Worm (Caenorhabditis elegans): Measurements from ENCODE around the gene F44E5.15.

Gene F44E5.15

ce11 chrII:11777893-11778480, 5.5 kb downstream of the F44E5.15 start, which contains the start of the genes patr-1 and dna-2 (continued):
- TF ChIP-seq zim-3 (tag; optimal IDR thresholded peaks at IDR 0.05) (no peak), ceh-27 (GFP tag; optimal IDR thresholded peaks at IDR 0.05) (peak; percentile 6), nhr-120 (GFP tag; IDR thresholded peaks at IDR 0.05) (no peak), rpc-1 (optimal IDR thresholded peaks at IDR 0.05) (no peak), rpc-1 (tag; optimal IDR thresholded peaks at IDR 0.05) (no peak), sdz-38 (tag; optimal IDR thresholded peaks at IDR 0.05) (no peak), F22D6.2 (tag; optimal IDR thresholded peaks at IDR 0.05) (no peak), snpc-1.3 (tag; optimal IDR thresholded peaks at IDR 0.05; ENCODE audit: insufficient read depth) (no peak), dpl-1 (GFP tag; optimal IDR thresholded peaks at IDR 0.05) (peak; percentile 53), ekl-4 (GFP tag; IDR thresholded peaks at IDR 0.05) (0 out of 2 replicates have a peak, but pooled peaks have one; percentile 8), ama-1 (optimal IDR thresholded peaks at IDR 0.05) (no peak), ama-1 (GFP tag; optimal IDR thresholded peaks at IDR 0.05) (no peak), bed-2 (GFP tag; IDR thresholded peaks at IDR 0.05) (no peak), lag-1 (GFP tag; IDR thresholded peaks at IDR 0.05) (no peak), aptf-2 (GFP tag; conservative IDR thresholded peaks at IDR 0.05) (no peak), ztf-26 (tag; optimal IDR thresholded peaks at IDR 0.05) (no peak), hrde-1 (tag; optimal IDR thresholded peaks at IDR 0.05; ENCODE audit: borderline replicate concordance) (no peak), efl-1 (GFP tag; optimal IDR thresholded peaks at IDR 0.05) (peak; percentile 59), snpc-1.1 (tag; optimal IDR thresholded peaks at IDR 0.05; ENCODE audit: insufficient read depth) (peak; percentile 29), F33H1.4 (GFP tag; IDR thresholded peaks at IDR 0.05) (peak; percentile 82), ztf-6 (GFP tag; IDR thresholded peaks at IDR 0.05) (no peak), lir-1 (GFP tag; conservative IDR thresholded peaks at IDR 0.05) (no peak), C17E4.6 (GFP tag; IDR thresholded peaks at IDR 0.05) (no peak), ceh-91 (GFP tag; IDR thresholded peaks at IDR 0.05) (peak; percentile 69), attf-6 (GFP tag; IDR thresholded peaks at IDR 0.05) (no peak), nfyb-1 (GFP tag; IDR thresholded peaks at IDR 0.05) (no peak), F23B12.7 (tag; optimal IDR thresholded peaks at IDR 0.05; ENCODE audit: insufficient read depth) (peak; percentile 63), madf-3 (GFP tag; IDR thresholded peaks at IDR 0.05) (0 out of 2 replicates have a peak, but pooled peaks have one; percentile 21), B0019.2 (GFP tag; conservative IDR thresholded peaks at IDR 0.05) (no peak), let-607 (tag; optimal IDR thresholded peaks at IDR 0.05) (no peak), fkh-3 (tag; optimal IDR thresholded peaks at IDR 0.05) (no peak), rec-8 (tag; optimal IDR thresholded peaks at IDR 0.05) (no peak), T26A5.8 (tag; optimal IDR thresholded peaks at IDR 0.05) (no peak), egrh-3 (GFP tag; IDR thresholded peaks at IDR 0.05) (no peak), F39B2.1 (GFP tag; IDR thresholded peaks at IDR 0.05) (no peak), him-1 (tag; optimal IDR thresholded peaks at IDR 0.05) (no peak), hmg-1.2 (GFP tag; IDR thresholded peaks at IDR 0.05) (peak; percentile 95), attf-5 (GFP tag; optimal IDR thresholded peaks at IDR 0.05) (peak; percentile 70), somi-1 (GFP tag; optimal IDR thresholded peaks at IDR 0.05) (no peak), lin-26 (GFP tag; IDR thresholded peaks at IDR 0.05) (no peak), F55B11.4 (tag; optimal IDR thresholded peaks at IDR 0.05; ENCODE audit: borderline replicate concordance, insufficient read depth) (no peak), bed-1 (GFP tag; IDR thresholded peaks at IDR 0.05) (no peak), ztf-22 (GFP tag; optimal IDR thresholded peaks at IDR 0.05) (no peak), madf-6 (GFP tag; IDR thresholded peaks at IDR 0.05) (peak; percentile 57), xnd-1 (tag; optimal IDR thresholded peaks at IDR 0.05) (no peak), ceh-79 (tag; optimal IDR thresholded peaks at IDR 0.05) (no peak), Y79H2A.3 (GFP tag; conservative IDR thresholded peaks at IDR 0.05) (no peak), lin-40 (tag; optimal IDR thresholded peaks at IDR 0.05) (no peak)
